Worm (Caenorhabditis elegans) whole organism, L4/young adult: ENCODE data around the gene C34C6.3.

Experiments
- W03F9.2 ChIP-seq: fragments of 150-350 bp; optimal IDR thresholded peaks from 2 replicates; lab custom pipeline; 2014; ENCODE audit warnings: missing biosample characterization, missing genetic modification characterization
- dao-5 ChIP-seq: sonication (generic microtip); optimal IDR thresholded peaks from 2 replicates; lab custom pipeline; 2016; ENCODE audit warnings: missing genotype, missing genetic modification characterization, moderate library complexity, missing compliant biosample characterization
- him-1 ChIP-seq: sonication (generic microtip); optimal IDR thresholded peaks from 2 replicates; lab custom pipeline; 2016; ENCODE audit warnings: missing genotype, missing genetic modification reagents, missing genetic modification characterization, missing compliant biosample characterization

DNA sequence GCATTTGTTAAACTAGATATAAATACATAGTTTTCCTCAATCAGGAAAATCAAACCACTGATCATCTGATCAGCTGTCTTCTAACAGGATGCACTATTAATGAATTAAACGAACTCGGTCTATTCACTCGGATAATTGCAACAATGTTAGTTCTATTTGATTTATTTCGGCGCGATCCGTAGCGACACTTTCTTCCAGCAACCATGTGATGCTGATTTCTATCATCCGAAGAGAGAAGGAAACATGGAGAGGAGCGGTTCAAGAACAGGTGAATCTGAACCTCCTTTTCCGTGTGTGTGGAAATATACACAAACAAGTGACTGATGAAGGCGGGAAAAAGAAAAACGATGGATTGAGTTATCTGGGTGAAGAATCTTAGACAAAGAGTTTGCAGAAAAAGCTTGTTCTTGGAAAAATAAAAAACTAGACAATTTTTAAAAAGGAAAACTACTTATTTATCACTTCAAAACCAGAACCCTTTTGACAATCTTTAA, 40.1 kb downstream of the C34C6.3 start:
- TF ChIP-seq dao-5 (tag; lab: Kevin White, UChicago) (no peak), him-1 (tag; lab: Kevin White, UChicago) (no peak), W03F9.2 (tag; lab: Kevin White, UChicago) (no peak)
